Worm (Caenorhabditis elegans): ENCODE data around the gene F55A4.7.

- TF ChIP-seq lin-35 (GFP tag; optimal IDR thresholded peaks at IDR 0.05) (no peak), him-1 (tag; optimal IDR thresholded peaks at IDR 0.05) (no peak), dox-1 (GFP tag; IDR thresholded peaks at IDR 0.05) (no peak), F57C9.4 (tag; optimal IDR thresholded peaks at IDR 0.05) (no peak), nhr-120 (GFP tag; IDR thresholded peaks at IDR 0.05) (no peak), F49E8.2 (tag; optimal IDR thresholded peaks at IDR 0.05; ENCODE audit: insufficient read depth) (no peak), unc-130 (GFP tag; optimal IDR thresholded peaks at IDR 0.05) (no peak), bed-2 (GFP tag; IDR thresholded peaks at IDR 0.05) (no peak), Y53F4B.3 (GFP tag; IDR thresholded peaks at IDR 0.05) (no peak), repo-1 (tag; optimal IDR thresholded peaks at IDR 0.05) (no peak), C06A6.2 (GFP tag; conservative IDR thresholded peaks at IDR 0.05) (no peak), unc-62 (GFP tag; optimal IDR thresholded peaks at IDR 0.05) (no peak), ccch-3 (GFP tag; optimal IDR thresholded peaks at IDR 0.05) (no peak)
Observed at ce11 chrX:1085000-1085399, 46.8 kb upstream of the F55A4.7 start.

All from whole organism, young adult.